Worm (Caenorhabditis elegans): ENCODE measurements around the gene C39E9.8.
A peak's percentile ranks its signal among the peaks of the same experiment; 100 is the strongest.

The C39E9.8 gene

ce11 chrIV:13076620-13077019, 2.6 kb upstream of the C39E9.8 start, which contains the start of gene C39E9.7:
Gene C39E9.7 (minus strand): TSS chrIV:13076720.
- TF ChIP-seq hlh-4 (tag; optimal IDR thresholded peaks at IDR 0.05) (no peak), unc-30 (tag; optimal IDR thresholded peaks at IDR 0.05) (no peak), ceh-82 (tag; optimal IDR thresholded peaks at IDR 0.05) (no peak), efl-1 (optimal IDR thresholded peaks at IDR 0.05) (no peak), efl-1 (GFP tag; optimal IDR thresholded peaks at IDR 0.05 in 1 of 2) (peak in 1 of 2 experiments; percentile 26), nhr-77 (tag; optimal IDR thresholded peaks at IDR 0.05) (no peak), unc-98 (GFP tag; IDR thresholded peaks at IDR 0.05) (no peak), zip-4 (GFP tag; optimal IDR thresholded peaks at IDR 0.05) (no peak)

ce11 chrIV:13077694-13078093, 1.6 kb upstream of the C39E9.8 start:
- peak in 2 of 6 experiments; percentile 44 to 78 for TF ChIP-seq elt-3 (tag; optimal IDR thresholded peaks at IDR 0.05)
- peak; percentile 54 for TF ChIP-seq nhr-20 (tag; optimal IDR thresholded peaks at IDR 0.05)
- TF ChIP-seq nhr-71 (tag; optimal IDR thresholded peaks at IDR 0.05): peak; percentile 64
- peak; percentile 1 for TF ChIP-seq skn-1 (tag; optimal IDR thresholded peaks at IDR 0.05)
- TF ChIP-seq pag-3 (tag; optimal IDR thresholded peaks at IDR 0.05; ENCODE audit: borderline replicate concordance, insufficient read depth): no peak
- peak; percentile 80 for TF ChIP-seq blmp-1 (tag; optimal IDR thresholded peaks at IDR 0.05)
- peak; percentile 7 for TF ChIP-seq nhr-90 (tag; optimal IDR thresholded peaks at IDR 0.05; ENCODE audit: poor library complexity)
- peak; percentile 45 for TF ChIP-seq nhr-19 (GFP tag; conservative IDR thresholded peaks at IDR 0.05)
- TF ChIP-seq nhr-77 (tag; optimal IDR thresholded peaks at IDR 0.05): no peak
- TF ChIP-seq tlp-1 (tag; optimal IDR thresholded peaks at IDR 0.05): no peak
- TF ChIP-seq C16A3.4 (tag; optimal IDR thresholded peaks at IDR 0.05): no peak
- no peak for TF ChIP-seq mab-9 (GFP tag; IDR thresholded peaks at IDR 0.05)
- TF ChIP-seq mep-1 (tag; optimal IDR thresholded peaks at IDR 0.05): no peak
- no peak for TF ChIP-seq efl-1 (optimal IDR thresholded peaks at IDR 0.05)
- no peak for TF ChIP-seq efl-1 (GFP tag; optimal IDR thresholded peaks at IDR 0.05 in 1 of 2)
- TF ChIP-seq lin-35 (GFP tag; optimal IDR thresholded peaks at IDR 0.05): peak in 1 of 2 experiments; percentile 50
- TF ChIP-seq rnt-1 (tag; optimal IDR thresholded peaks at IDR 0.05): no peak
- no peak for TF ChIP-seq ets-5 (GFP tag; IDR thresholded peaks at IDR 0.05)
- no peak for TF ChIP-seq sptf-1 (tag; optimal IDR thresholded peaks at IDR 0.05)
- TF ChIP-seq pax-3 (tag; optimal IDR thresholded peaks at IDR 0.05): no peak
- TF ChIP-seq lsy-2 (tag; optimal IDR thresholded peaks at IDR 0.05): no peak
- no peak for TF ChIP-seq lin-39 (tag; optimal IDR thresholded peaks at IDR 0.05)
- peak; percentile 63 for TF ChIP-seq lin-14 (GFP tag; optimal IDR thresholded peaks at IDR 0.05)
- TF ChIP-seq ces-1 (GFP tag; optimal IDR thresholded peaks at IDR 0.05): no peak
- peak; percentile 91 for TF ChIP-seq nhr-85 (tag)
- no peak for TF ChIP-seq irx-1 (tag; optimal IDR thresholded peaks at IDR 0.05)
- TF ChIP-seq snu-23 (GFP tag; optimal IDR thresholded peaks at IDR 0.05): peak; percentile 42
- no peak for TF ChIP-seq unc-98 (GFP tag; IDR thresholded peaks at IDR 0.05)
- TF ChIP-seq mdl-1 (tag; optimal IDR thresholded peaks at IDR 0.05): peak in 1 of 2 experiments; percentile 37

- TF ChIP-seq zip-4 (GFP tag; optimal IDR thresholded peaks at IDR 0.05): no peak
- no peak for TF ChIP-seq efl-1 (optimal IDR thresholded peaks at IDR 0.05)
- no peak for TF ChIP-seq efl-1 (GFP tag; optimal IDR thresholded peaks at IDR 0.05 in 1 of 2)
- TF ChIP-seq nhr-20 (tag; optimal IDR thresholded peaks at IDR 0.05): no peak
- no peak for TF ChIP-seq nhr-76 (tag; optimal IDR thresholded peaks at IDR 0.05)
- no peak for TF ChIP-seq ceh-90 (tag; optimal IDR thresholded peaks at IDR 0.05)
- no peak for TF ChIP-seq elt-2 (tag; optimal IDR thresholded peaks at IDR 0.05)
- no peak for TF ChIP-seq tlp-1 (tag; optimal IDR thresholded peaks at IDR 0.05)
- TF ChIP-seq elt-3 (tag; optimal IDR thresholded peaks at IDR 0.05): no peak
- TF ChIP-seq lin-15B (tag; optimal IDR thresholded peaks at IDR 0.05): no peak
- no peak for TF ChIP-seq skn-1 (tag; optimal IDR thresholded peaks at IDR 0.05)
- no peak for TF ChIP-seq C34B4.2 (tag; optimal IDR thresholded peaks at IDR 0.05)
Observed at ce11 chrIV:13078342-13078741, 904 bp upstream of the C39E9.8 start.

Data from whole organism, L1 larva.